Worm (Caenorhabditis elegans) whole organism, L3 larva: ENCODE measurements around the gene F08D12.7.
A peak's percentile ranks its signal among the peaks of the same experiment; 100 is the strongest.

ENCODE experiments used
- R02D3.7 ChIP-seq: fragments of 150-350 bp; optimal IDR thresholded peaks from 2 replicates; lab custom pipeline; 2014; ENCODE audit warnings: missing biosample characterization, missing genetic modification characterization
- aly-2 ChIP-seq: fragments of 150-350 bp; optimal IDR thresholded peaks from 2 replicates; lab custom pipeline; 2014; ENCODE audit warnings: missing biosample characterization, missing genetic modification characterization
- ama-1 ChIP-seq: fragments of 150-350 bp; optimal IDR thresholded peaks from 2 replicates; lab custom pipeline; 2018
- ceh-16 ChIP-seq: sonication (generic microtip); optimal IDR thresholded peaks from 2 replicates; lab custom pipeline; 2017; ENCODE audit warnings: missing biosample characterization, missing genetic modification characterization
- ceh-28 ChIP-seq: fragments of 150-350 bp; optimal IDR thresholded peaks from 2 replicates; lab custom pipeline; 2014; ENCODE audit warnings: missing biosample characterization, missing genetic modification reagents, missing genetic modification characterization
- ceh-82 ChIP-seq: fragments of 150-350 bp; optimal IDR thresholded peaks from 2 replicates; lab custom pipeline; 2014; ENCODE audit warnings: missing biosample characterization, missing genetic modification characterization
- ceh-9 ChIP-seq: sonication (generic microtip); optimal IDR thresholded peaks from 2 replicates; lab custom pipeline; 2018; ENCODE audit warnings: missing biosample characterization, missing genetic modification characterization
- daf-12 ChIP-seq: fragments of 150-350 bp; optimal IDR thresholded peaks from 2 replicates; lab custom pipeline; 2014; ENCODE audit warnings: missing biosample characterization, missing genetic modification reagents, missing genetic modification characterization
- elt-1 ChIP-seq: fragments of 150-350 bp; optimal IDR thresholded peaks from 2 replicates; lab custom pipeline; 2014; ENCODE audit warnings: missing biosample characterization, missing genetic modification characterization
- elt-2 ChIP-seq: sonication (generic microtip); optimal IDR thresholded peaks from 2 replicates; lab custom pipeline; 2016; ENCODE audit warnings: missing genetic modification reagents, mild to moderate bottlenecking, missing genetic modification characterization, missing compliant biosample characterization
- elt-3 ChIP-seq, 3 experiments: fragments of 150-350 bp in 1 of 3; sonication (generic microtip) in 2 of 3; optimal IDR thresholded peaks; 2 replicates in 2 of 3; 4 replicates in 1 of 3; lab custom pipeline; 2014 to 2017; ENCODE audit warnings: missing biosample characterization in 3 of 3, missing genetic modification characterization in 3 of 3
- eor-1 ChIP-seq, 2 experiments: fragments of 150-350 bp; optimal IDR thresholded peaks; 2 replicates each; lab custom pipeline; 2014 to 2018; ENCODE audit warnings: missing biosample characterization in 2 of 2, missing genetic modification characterization in 2 of 2
- fkh-10 ChIP-seq: sonication (generic microtip); optimal IDR thresholded peaks from 2 replicates; lab custom pipeline; 2017; ENCODE audit warnings: missing biosample characterization, missing genetic modification reagents, missing genetic modification characterization
- jun-1 ChIP-seq: fragments of 150-350 bp; optimal IDR thresholded peaks from 2 replicates; lab custom pipeline; 2014; ENCODE audit warnings: missing biosample characterization, missing genetic modification reagents, missing genetic modification characterization
- lin-15B ChIP-seq: fragments of 150-350 bp; optimal IDR thresholded peaks from 2 replicates; lab custom pipeline; 2014; ENCODE audit warnings: missing biosample characterization, missing genetic modification characterization
- lin-39 ChIP-seq: fragments of 150-350 bp; optimal IDR thresholded peaks from 2 replicates; lab custom pipeline; 2018; ENCODE audit warnings: missing biosample characterization, missing genetic modification reagents, missing genetic modification characterization
- lsy-12 ChIP-seq: sonication (generic microtip); optimal IDR thresholded peaks from 2 replicates; lab custom pipeline; 2016; ENCODE audit warnings: mild to moderate bottlenecking, missing genetic modification characterization, missing compliant biosample characterization
- mdl-1 ChIP-seq: fragments of 150-350 bp; optimal IDR thresholded peaks from 2 replicates; lab custom pipeline; 2014; ENCODE audit warnings: missing biosample characterization, missing genetic modification characterization
- nfya-1 ChIP-seq: sonication (generic microtip); optimal IDR thresholded peaks from 2 replicates; lab custom pipeline; 2017; ENCODE audit warnings: missing genetic modification characterization, mild to moderate bottlenecking, missing compliant biosample characterization, antibody characterized with exemption, moderate library complexity; ENCODE audit not compliant: insufficient read depth
- nhr-12 ChIP-seq: fragments of 150-350 bp; optimal IDR thresholded peaks from 2 replicates; lab custom pipeline; 2014; ENCODE audit warnings: missing biosample characterization, missing genetic modification characterization
- nhr-23 ChIP-seq: fragments of 150-350 bp; optimal IDR thresholded peaks from 2 replicates; lab custom pipeline; 2014; ENCODE audit warnings: missing biosample characterization, missing genetic modification reagents, missing genetic modification characterization
- nhr-237 ChIP-seq: fragments of 150-350 bp; optimal IDR thresholded peaks from 2 replicates; lab custom pipeline; 2014; ENCODE audit warnings: missing biosample characterization, missing genetic modification characterization
- nhr-25 ChIP-seq: sonication (generic microtip); optimal IDR thresholded peaks from 2 replicates; lab custom pipeline; 2017; ENCODE audit warnings: missing biosample characterization, missing genetic modification characterization
- nhr-28 ChIP-seq: fragments of 150-350 bp; optimal IDR thresholded peaks from 2 replicates; lab custom pipeline; 2014; ENCODE audit warnings: missing biosample characterization, missing genetic modification characterization
- nhr-43 ChIP-seq: sonication (generic microtip); optimal IDR thresholded peaks from 2 replicates; lab custom pipeline; 2016; ENCODE audit warnings: mild to moderate bottlenecking, missing genetic modification characterization, missing compliant biosample characterization; ENCODE audit not compliant: poor library complexity, severe bottlenecking
- nhr-67 ChIP-seq: fragments of 150-350 bp; optimal IDR thresholded peaks from 2 replicates; lab custom pipeline; 2014; ENCODE audit warnings: missing biosample characterization, missing genetic modification characterization
- nhr-77 ChIP-seq: fragments of 150-350 bp; optimal IDR thresholded peaks from 2 replicates; lab custom pipeline; 2014; ENCODE audit warnings: missing biosample characterization, missing genetic modification characterization
- pha-4 ChIP-seq: fragments of 150-350 bp; optimal IDR thresholded peaks from 2 replicates; lab custom pipeline; 2014; ENCODE audit warnings: missing biosample characterization, missing genetic modification reagents, missing genetic modification characterization
- pqm-1 ChIP-seq: fragments of 150-350 bp; optimal IDR thresholded peaks from 2 replicates; lab custom pipeline; 2017; ENCODE audit warnings: missing biosample characterization, missing genetic modification characterization, inconsistent platforms
- sea-2 ChIP-seq: fragments of 150-350 bp; sonication (generic microtip); optimal IDR thresholded peaks from 4 replicates; lab custom pipeline; 2014; ENCODE audit warnings: missing biosample characterization, missing genetic modification reagents, missing genetic modification characterization
- skn-1 ChIP-seq: fragments of 150-350 bp; optimal IDR thresholded peaks from 2 replicates; lab custom pipeline; 2014; ENCODE audit warnings: missing biosample characterization, missing genetic modification characterization
- snpc-4 ChIP-seq: fragments of 150-350 bp; optimal IDR thresholded peaks from 2 replicates; lab custom pipeline; 2014; ENCODE audit warnings: missing biosample characterization, missing genetic modification characterization
- tbx-2 ChIP-seq: sonication (generic microtip); optimal IDR thresholded peaks from 2 replicates; lab custom pipeline; 2016; ENCODE audit warnings: mild to moderate bottlenecking, missing genetic modification characterization, missing compliant biosample characterization
- unc-39 ChIP-seq: sonication (generic microtip); optimal IDR thresholded peaks from 4 replicates; lab custom pipeline; 2017; ENCODE audit warnings: missing biosample characterization, missing genetic modification characterization
- unc-62 ChIP-seq: fragments of 150-350 bp; sonication (generic microtip); optimal IDR thresholded peaks from 4 replicates; lab custom pipeline; 2014; ENCODE audit warnings: missing biosample characterization, missing genetic modification reagents, missing genetic modification characterization
- zag-1 ChIP-seq: fragments of 150-350 bp; optimal IDR thresholded peaks from 2 replicates; lab custom pipeline; 2014; ENCODE audit warnings: missing biosample characterization, missing genetic modification characterization
- ztf-4 ChIP-seq: fragments of 150-350 bp; optimal IDR thresholded peaks from 2 replicates; lab custom pipeline; 2014; ENCODE audit warnings: missing biosample characterization, missing genetic modification characterization

The F08D12.7 gene

DNA sequence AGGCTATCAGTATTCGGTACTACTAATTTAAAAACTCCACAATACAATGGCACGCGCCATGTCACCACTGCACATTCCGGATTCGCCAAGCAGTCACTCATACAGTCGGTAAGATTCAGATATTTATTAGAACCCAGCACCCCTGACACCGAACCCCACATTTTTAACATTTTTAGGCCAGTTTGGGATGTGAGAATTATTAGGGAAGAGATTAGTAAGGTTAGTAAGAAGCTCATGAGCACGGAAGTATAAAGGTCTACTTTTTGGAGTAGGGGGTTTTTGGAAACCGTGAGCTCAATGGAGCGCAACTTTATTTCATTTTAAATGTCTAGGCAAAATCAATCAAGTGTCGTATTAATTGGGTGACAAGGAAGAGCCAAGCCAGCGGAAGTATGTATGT is 11.0 kb downstream of the F08D12.7 start, which contains the start of gene F29A7.8:
Gene F29A7.8, minus strand, starts transcription at position 101 of the 400 bp plus-strand sequence.
- no peak for TF ChIP-seq tbx-2
- no peak for TF ChIP-seq ztf-4
- no peak for TF ChIP-seq sea-2
- no peak for TF ChIP-seq elt-1 (tag; lab: Kevin White, UChicago)
- TF ChIP-seq skn-1 (tag; lab: Kevin White, UChicago): no peak
- TF ChIP-seq nhr-77: no peak
- TF ChIP-seq unc-39: no peak
- no peak for TF ChIP-seq zag-1 (tag; lab: Kevin White, UChicago)
- no peak for TF ChIP-seq elt-3 (tag; optimal IDR thresholded peaks at IDR 0.05; lab: Kevin White, UChicago)
- TF ChIP-seq ama-1 (lab: Kevin White, UChicago): no peak
- no peak for TF ChIP-seq eor-1 (tag; optimal IDR thresholded peaks at IDR 0.05; lab: Kevin White, UChicago)
- no peak for TF ChIP-seq daf-12
- no peak for TF ChIP-seq ceh-9
- no peak for TF ChIP-seq ceh-28 (tag; lab: Kevin White, UChicago)
- no peak for TF ChIP-seq fkh-10 (GFP tag; lab: Kevin White, UChicago)
- no peak for TF ChIP-seq aly-2 (tag; lab: Kevin White, UChicago)
- TF ChIP-seq pha-4 (tag; lab: Kevin White, UChicago): no peak
- TF ChIP-seq mdl-1 (tag; lab: Kevin White, UChicago): no peak
- TF ChIP-seq nhr-23 (tag; lab: Kevin White, UChicago): no peak
- no peak for TF ChIP-seq nhr-25 (tag; lab: Kevin White, UChicago)

DNA sequence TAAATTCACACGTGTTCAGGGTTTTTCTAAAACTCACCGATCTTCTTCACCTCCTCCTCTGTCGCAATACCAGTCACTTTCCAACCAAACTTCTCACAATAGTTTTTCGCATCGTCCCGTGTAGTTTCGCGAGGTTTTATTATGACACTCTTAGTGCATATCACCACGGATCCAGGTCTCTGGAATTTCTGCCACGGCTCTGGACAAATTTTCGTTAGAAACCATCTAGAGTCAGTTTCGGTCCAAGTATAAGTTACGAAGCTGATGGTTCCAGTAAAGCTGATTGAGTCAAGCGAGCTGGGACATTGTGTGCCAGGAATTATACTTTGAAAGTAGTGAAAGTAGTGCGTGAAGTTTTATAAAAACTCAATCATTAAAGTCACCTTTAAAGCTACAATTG is 12.6 kb downstream of the F08D12.7 start:
- no peak for TF ChIP-seq lin-15B (tag; lab: Kevin White, UChicago)
- TF ChIP-seq elt-1 (tag; lab: Kevin White, UChicago): no peak
- TF ChIP-seq, all 47 proteins: peak for 0

DNA sequence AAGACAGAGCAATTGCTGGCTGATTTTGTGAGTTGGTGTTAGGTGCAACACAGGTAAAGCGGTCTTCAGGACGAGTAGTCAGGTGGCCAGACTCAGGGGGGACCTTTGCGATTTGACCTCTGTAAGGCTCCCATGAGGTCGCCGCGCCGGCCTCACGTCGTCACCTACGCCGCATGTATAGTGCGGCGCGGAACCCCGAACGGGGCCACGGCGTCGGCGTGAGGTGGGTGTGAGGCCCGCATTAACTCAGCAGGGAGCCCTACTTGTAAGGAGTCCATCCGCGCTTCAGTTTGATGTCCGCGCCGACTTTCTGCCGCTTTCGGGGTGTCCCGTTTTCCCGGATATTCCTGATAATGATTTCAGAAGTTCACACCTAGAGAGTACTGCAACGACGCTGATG is 14.3 kb downstream of the F08D12.7 start:
- TF ChIP-seq eor-1 (tag; optimal IDR thresholded peaks at IDR 0.05; lab: Kevin White, UChicago): no peak
- no peak for TF ChIP-seq ceh-28 (tag; lab: Kevin White, UChicago)
- TF ChIP-seq nhr-43 (tag; lab: Kevin White, UChicago): no peak
- TF ChIP-seq nhr-77: no peak
- no peak for TF ChIP-seq snpc-4 (tag; lab: Kevin White, UChicago)
- no peak for TF ChIP-seq lin-39 (tag; lab: Kevin White, UChicago)
- TF ChIP-seq nhr-12 (tag; lab: Kevin White, UChicago): no peak
- no peak for TF ChIP-seq pqm-1 (tag; lab: Kevin White, UChicago)
- no peak for TF ChIP-seq ceh-82 (tag; lab: Kevin White, UChicago)
- no peak for TF ChIP-seq ceh-16 (tag; lab: Kevin White, UChicago)
- TF ChIP-seq jun-1 (tag; lab: Kevin White, UChicago): no peak
- no peak for TF ChIP-seq sea-2
- no peak for TF ChIP-seq nhr-237 (tag; lab: Kevin White, UChicago)

DNA sequence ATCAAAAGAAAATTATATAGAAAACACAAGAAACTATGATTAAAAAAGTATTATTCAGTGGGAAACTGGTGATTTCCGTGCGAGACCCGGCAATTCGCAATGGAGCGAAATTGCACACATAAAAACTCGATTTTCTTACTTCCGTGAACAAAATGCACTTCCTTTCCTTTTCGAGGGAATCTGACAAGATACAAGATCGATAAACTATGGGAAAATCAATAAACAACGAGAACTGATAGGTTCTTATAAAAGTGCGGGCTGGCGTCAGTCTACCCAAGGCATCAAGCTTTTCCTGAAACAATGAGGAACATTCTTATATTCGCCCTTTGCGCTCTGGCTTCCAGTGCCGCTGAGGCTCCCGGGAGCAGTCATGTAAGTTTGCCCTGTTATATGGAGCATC is 15.9 kb downstream of the F08D12.7 start, which contains the start of gene F29A7.3:
Gene F29A7.3, plus strand, starts transcription at position 301 of the 400 bp plus-strand sequence.
- TF ChIP-seq nhr-25 (tag; lab: Kevin White, UChicago) (no peak), nhr-23 (tag; lab: Kevin White, UChicago) (no peak), lin-15B (tag; lab: Kevin White, UChicago) (no peak), mdl-1 (tag; lab: Kevin White, UChicago) (no peak), unc-39 (no peak), nhr-77 (no peak), skn-1 (tag; lab: Kevin White, UChicago) (no peak), lsy-12 (tag; lab: Kevin White, UChicago) (no peak), R02D3.7 (tag; lab: Kevin White, UChicago) (no peak), ceh-82 (tag; lab: Kevin White, UChicago) (no peak), snpc-4 (tag; lab: Kevin White, UChicago) (no peak), unc-62 (GFP tag; lab: Kevin White, UChicago) (no peak), ama-1 (lab: Kevin White, UChicago) (no peak), nhr-28 (tag; lab: Kevin White, UChicago) (no peak)

DNA sequence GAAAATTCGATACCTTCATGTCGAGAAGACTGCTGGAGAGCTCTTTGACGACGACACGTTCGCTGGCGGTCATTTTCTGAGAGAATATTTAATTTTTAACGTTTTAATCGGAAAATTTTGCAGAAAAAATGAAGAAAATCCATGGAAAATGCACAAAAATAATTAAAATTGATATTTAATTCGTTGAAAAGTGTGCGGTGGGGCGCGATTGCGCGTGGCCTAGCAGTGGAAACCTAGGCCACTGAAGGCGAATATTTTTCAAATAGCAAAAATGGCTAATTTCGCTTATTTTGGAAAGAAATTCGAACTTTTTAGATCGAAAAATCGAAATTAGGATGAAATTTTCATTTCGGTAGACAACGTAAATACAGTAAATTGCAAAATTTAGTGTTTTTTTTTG is 16.4 kb downstream of the F08D12.7 start, which contains the start of gene F29A7.6:
Gene F29A7.6, minus strand, starts transcription at position 76 of the 400 bp plus-strand sequence.
- TF ChIP-seq tbx-2 (no peak), lin-39 (tag; lab: Kevin White, UChicago) (peak; percentile 38), lin-15B (tag; lab: Kevin White, UChicago) (peak; percentile 79), elt-3 (tag; optimal IDR thresholded peaks at IDR 0.05; lab: Kevin White, UChicago) (no peak), R02D3.7 (tag; lab: Kevin White, UChicago) (peak; percentile 12), nfya-1 (tag; lab: Kevin White, UChicago) (no peak), nhr-23 (tag; lab: Kevin White, UChicago) (peak; percentile 30), nhr-25 (tag; lab: Kevin White, UChicago) (no peak), ztf-4 (no peak), nhr-67 (no peak), nhr-28 (tag; lab: Kevin White, UChicago) (no peak), sea-2 (no peak), elt-2 (tag; lab: Kevin White, UChicago) (peak; percentile 25), nhr-43 (tag; lab: Kevin White, UChicago) (peak; percentile 47), snpc-4 (tag; lab: Kevin White, UChicago) (peak; percentile 71), aly-2 (tag; lab: Kevin White, UChicago) (no peak), daf-12 (no peak), pqm-1 (tag; lab: Kevin White, UChicago) (peak; percentile 12)
